Worm (Caenorhabditis elegans) whole organism, L1 larva: ENCODE results near the gene D1044.4.

Experiments used
- aha-1 ChIP-seq: fragments of 150-350 bp; optimal IDR thresholded peaks from 2 replicates; lab custom pipeline; 2014; ENCODE audit warnings: missing biosample characterization, missing genetic modification characterization
- ceh-82 ChIP-seq, 3 experiments: fragments of 150-350 bp in 1 of 3; sonication (generic microtip) in 2 of 3; optimal IDR thresholded peaks; 2 replicates each; lab custom pipeline; 2014 to 2017; ENCODE audit warnings: missing biosample characterization in 3 of 3, missing genetic modification characterization in 3 of 3
- nhr-20 ChIP-seq: sonication (generic microtip); optimal IDR thresholded peaks from 2 replicates; lab custom pipeline; 2016; ENCODE audit warnings: mild to moderate bottlenecking, missing genetic modification characterization, missing compliant biosample characterization
- nhr-77 ChIP-seq: fragments of 150-350 bp; optimal IDR thresholded peaks from 2 replicates; lab custom pipeline; 2014; ENCODE audit warnings: missing biosample characterization, missing genetic modification characterization

DNA sequence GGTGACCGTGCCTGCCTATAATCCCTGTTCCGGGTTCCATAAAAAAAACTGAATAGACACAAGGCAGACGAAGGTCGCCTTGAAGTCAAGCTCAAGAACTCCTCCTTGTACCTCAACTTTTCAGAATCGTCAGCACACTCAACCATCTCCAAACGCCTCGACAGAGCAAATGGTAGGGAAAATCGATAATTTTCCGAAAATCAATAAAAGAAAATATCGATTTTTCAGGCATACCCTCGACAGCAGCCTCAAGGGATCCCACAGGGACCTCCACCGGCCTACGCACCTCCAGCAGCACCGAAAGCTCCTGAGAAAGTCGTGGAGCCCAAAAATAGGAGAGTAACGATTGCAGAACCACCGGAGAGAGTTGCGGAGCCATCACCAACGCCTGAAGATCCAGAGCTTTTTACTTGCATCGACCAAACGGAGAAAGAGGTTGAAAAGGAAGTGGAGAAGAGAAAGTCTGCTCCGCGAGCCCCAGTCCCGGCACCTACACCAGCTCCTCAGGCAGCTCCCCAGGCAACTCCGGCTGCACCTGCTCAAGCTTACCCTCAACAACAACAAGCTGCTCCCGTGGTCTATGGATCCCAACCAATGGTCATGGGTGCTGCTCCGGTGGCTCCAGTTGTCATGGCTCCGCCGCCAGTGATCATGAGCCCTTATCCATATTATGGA, 42.2 kb downstream of the D1044.4 start:
- TF ChIP-seq ceh-82 (tag; optimal IDR thresholded peaks at IDR 0.05; lab: Kevin White, UChicago) (no peak), aha-1 (no peak), nhr-77 (tag; lab: Kevin White, UChicago) (no peak), nhr-20 (no peak)
